Fruit fly (Drosophila melanogaster) S2 (cell line): ENCODE data around the gene Atg1.

Experiments
- CG8478 ChIP-seq: fragments of >200 bp; optimal IDR thresholded peaks from 2 replicates; lab custom pipeline; 2018
- CTCF ChIP-seq, 2 experiments: fragments of >200 bp; optimal IDR thresholded peaks; 2 replicates each; lab custom pipeline; 2018

The Atg1 gene

dm6 chr3L:12799431-12800147 is 5.3 kb downstream of the Atg1 start:
- TF ChIP-seq CTCF (optimal IDR thresholded peaks at IDR 0.05; lab: Kevin White, UChicago) = no peak
- no peak for TF ChIP-seq CG8478 (lab: Kevin White, UChicago)

dm6 chr3L:12798795-12799311 is 6.1 kb downstream of the Atg1 start:
- TF ChIP-seq CG8478 (lab: Kevin White, UChicago) = no peak
- TF ChIP-seq CTCF (optimal IDR thresholded peaks at IDR 0.05; lab: Kevin White, UChicago) = no peak

dm6 chr3L:12796077-12796641 is 8.8 kb downstream of the Atg1 start:
- TF ChIP-seq CG8478 (lab: Kevin White, UChicago) (no peak), CTCF (optimal IDR thresholded peaks at IDR 0.05; lab: Kevin White, UChicago) (no peak)

- TF ChIP-seq CTCF (optimal IDR thresholded peaks at IDR 0.05; lab: Kevin White, UChicago) = no peak
- no peak for TF ChIP-seq CG8478 (lab: Kevin White, UChicago)
Observed at dm6 chr3L:12794532-12794931, 10.4 kb downstream of the Atg1 start.

- no peak for TF ChIP-seq CG8478 (lab: Kevin White, UChicago)
- TF ChIP-seq CTCF (optimal IDR thresholded peaks at IDR 0.05; lab: Kevin White, UChicago) = no peak
Observed at dm6 chr3L:12792933-12793448, 11.9 kb downstream of the Atg1 start.

dm6 chr3L:12791679-12792229 is 13.2 kb downstream of the Atg1 start:
- no peak for TF ChIP-seq CG8478 (lab: Kevin White, UChicago)
- TF ChIP-seq CTCF (optimal IDR thresholded peaks at IDR 0.05; lab: Kevin White, UChicago) = no peak

- no peak for TF ChIP-seq CG8478 (lab: Kevin White, UChicago)
- TF ChIP-seq CTCF (optimal IDR thresholded peaks at IDR 0.05; lab: Kevin White, UChicago) = no peak
Observed at dm6 chr3L:12790783-12791678, 13.9 kb downstream of the Atg1 start.

- no peak for TF ChIP-seq CG8478 (lab: Kevin White, UChicago)
- no peak for TF ChIP-seq CTCF (optimal IDR thresholded peaks at IDR 0.05; lab: Kevin White, UChicago)
Observed at dm6 chr3L:12789875-12790373, 15.0 kb downstream of the Atg1 start, which contains the start of gene CG42709. Gene CG42709, plus strand, starts transcription at chr3L:12790192.

dm6 chr3L:12780997-12781396 is 23.9 kb downstream of the Atg1 start, which contains the start of the genes CG10969 and CG17666:
Gene CG10969, minus strand, starts transcription at chr3L:12781097.
Gene CG17666, plus strand, starts transcription at chr3L:12781325.
- TF ChIP-seq CG8478 (lab: Kevin White, UChicago) = no peak
- TF ChIP-seq CTCF (optimal IDR thresholded peaks at IDR 0.05; lab: Kevin White, UChicago) = no peak

- TF ChIP-seq CTCF (optimal IDR thresholded peaks at IDR 0.05; lab: Kevin White, UChicago) = no peak
- no peak for TF ChIP-seq CG8478 (lab: Kevin White, UChicago)
Observed at dm6 chr3L:12778616-12779015, 26.3 kb downstream of the Atg1 start, which contains the start of gene CG32106. Gene CG32106, minus strand, starts transcription at chr3L:12778716.

- TF ChIP-seq CG8478 (lab: Kevin White, UChicago) (no peak), CTCF (optimal IDR thresholded peaks at IDR 0.05; lab: Kevin White, UChicago) (no peak)
Observed at dm6 chr3L:12772740-12773686, 31.9 kb downstream of the Atg1 start, which contains the start of gene Hip1. Gene Hip1, minus strand, starts transcription at chr3L:12773573.

- TF ChIP-seq CTCF (optimal IDR thresholded peaks at IDR 0.05; lab: Kevin White, UChicago) (no peak), CG8478 (lab: Kevin White, UChicago) (no peak)
Observed at dm6 chr3L:12754769-12755189, 50.1 kb downstream of the Atg1 start, which contains the start of the genes CG10973 and Vps13D. Gene CG10973, minus strand, starts transcription at chr3L:12754774. Gene Vps13D, plus strand, starts transcription at chr3L:12755049.
